Fruit fly (Drosophila melanogaster) whole organism, embryonic: ENCODE data around the gene CG8369.
A peak's percentile ranks its signal among the peaks of the same experiment; 100 is the strongest.

ENCODE experiments used
- ATbp ChIP-seq: fragments of 200-800 bp; sonication (Bioruptor generic); optimal IDR thresholded peaks from 2 replicates; lab custom pipeline; 2017; ENCODE audit warnings: missing biosample characterization, mild to moderate bottlenecking, missing genetic modification characterization, missing genetic modification reagents
- Awh ChIP-seq: fragments of 200-800 bp; sonication (Bioruptor generic); IDR thresholded peaks from 2 replicates; pipeline ENCODE4, ENCODE4 v1.3.6; 2022; ENCODE audit warnings: missing biosample characterization, missing genetic modification characterization
- Bdp1 ChIP-seq: fragments of 200-800 bp; sonication (Bioruptor generic); optimal IDR thresholded peaks from 3 replicates; lab custom pipeline; 2016; ENCODE audit warnings: missing biosample characterization, missing genetic modification characterization
- CG10147 ChIP-seq: fragments of 200-800 bp; sonication (Bioruptor generic); optimal IDR thresholded peaks from 2 replicates; lab custom pipeline; 2019; ENCODE audit warnings: missing biosample characterization, mild to moderate bottlenecking, missing genetic modification characterization, moderate library complexity
- CG10431 ChIP-seq: fragments of 200-800 bp; sonication (Bioruptor generic); optimal IDR thresholded peaks from 3 replicates; lab custom pipeline; 2018; ENCODE audit warnings: missing biosample characterization, mild to moderate bottlenecking, missing genetic modification characterization
- CG11398 ChIP-seq: fragments of 200-800 bp; sonication (Bioruptor generic); optimal IDR thresholded peaks from 2 replicates; lab custom pipeline; 2016; ENCODE audit warnings: missing biosample characterization, missing genetic modification characterization
- CG12236 ChIP-seq: fragments of 200-800 bp; sonication (Bioruptor generic); optimal IDR thresholded peaks from 2 replicates; lab custom pipeline; 2016; ENCODE audit warnings: missing biosample characterization, missing genetic modification characterization
- CG13296 ChIP-seq: fragments of 200-800 bp; sonication (Bioruptor generic); optimal IDR thresholded peaks from 3 replicates; lab custom pipeline; 2018; ENCODE audit warnings: missing biosample characterization, mild to moderate bottlenecking, missing genetic modification characterization
- CG17802 ChIP-seq: fragments of 200-800 bp; sonication (Bioruptor generic); optimal IDR thresholded peaks from 2 replicates; lab custom pipeline; 2018; ENCODE audit warnings: missing biosample characterization, mild to moderate bottlenecking, missing genetic modification characterization, moderate library complexity
- CG17829 ChIP-seq: fragments of 200-800 bp; optimal IDR thresholded peaks from 2 replicates; lab custom pipeline; 2019; ENCODE audit warnings: missing biosample characterization, mild to moderate bottlenecking, missing genetic modification characterization, moderate library complexity
- CG18599 ChIP-seq: fragments of 200-800 bp; sonication (Bioruptor generic); optimal IDR thresholded peaks from 3 replicates; lab custom pipeline; 2017; ENCODE audit warnings: missing biosample characterization, missing genetic modification characterization, mild to moderate bottlenecking, moderate library complexity, missing genetic modification reagents
- CG2199 ChIP-seq: fragments of 200-800 bp; sonication (Bioruptor generic); IDR thresholded peaks from 3 replicates; pipeline ENCODE4 v1.3.6; 2022; ENCODE audit warnings: missing biosample characterization, missing genetic modification characterization
- CG2875 ChIP-seq: fragments of 200-800 bp; sonication (Bioruptor generic); optimal IDR thresholded peaks from 2 replicates; lab custom pipeline; 2017; ENCODE audit warnings: missing biosample characterization, mild to moderate bottlenecking, missing genetic modification characterization, missing genetic modification reagents
- CG3838 ChIP-seq: fragments of 200-800 bp; sonication (Bioruptor generic); optimal IDR thresholded peaks from 3 replicates; lab custom pipeline; 2016; ENCODE audit warnings: missing biosample characterization, missing genetic modification characterization
- CG4730 ChIP-seq: fragments of 200-800 bp; sonication (Bioruptor generic); IDR thresholded peaks from 2 replicates; pipeline ENCODE4 v1.3.6; 2022; ENCODE audit warnings: missing biosample characterization, missing genetic modification characterization
- CG5245 ChIP-seq: fragments of 200-800 bp; sonication (Bioruptor generic); optimal IDR thresholded peaks from 3 replicates; lab custom pipeline; 2016; ENCODE audit warnings: missing biosample characterization, missing genetic modification characterization
- CG6175 ChIP-seq: fragments of 200-800 bp; sonication (Bioruptor generic); IDR thresholded peaks from 3 replicates; pipeline ENCODE4 v1.3.6; 2022; ENCODE audit warnings: missing biosample characterization, missing genetic modification characterization
- CG6272 ChIP-seq: fragments of 200-800 bp; sonication (Bioruptor generic); IDR thresholded peaks from 2 replicates; pipeline ENCODE4 v1.3.6; 2022; ENCODE audit warnings: missing biosample characterization, missing genetic modification characterization
- CG7963 ChIP-seq: fragments of 200-800 bp; sonication (Bioruptor generic); IDR thresholded peaks from 3 replicates; pipeline ENCODE4 v1.3.6; 2022; ENCODE audit warnings: missing biosample characterization, missing genetic modification characterization; ENCODE audit not compliant: partially characterized antibody
- CTCF ChIP-seq: fragments of 200-800 bp; sonication (Bioruptor generic); optimal IDR thresholded peaks from 2 replicates; lab custom pipeline; 2017; ENCODE audit warnings: missing biosample characterization, mild to moderate bottlenecking, missing genetic modification characterization, moderate library complexity
- CoRest ChIP-seq: fragments of 200-800 bp; sonication (Bioruptor generic); optimal IDR thresholded peaks from 3 replicates; lab custom pipeline; 2018; ENCODE audit warnings: missing biosample characterization, mild to moderate bottlenecking, missing genetic modification characterization, moderate library complexity
- Dip3 ChIP-seq: fragments of 200-800 bp; sonication (Bioruptor generic); optimal IDR thresholded peaks from 3 replicates; lab custom pipeline; 2016; ENCODE audit warnings: missing biosample characterization, missing genetic modification characterization
- Doc2 ChIP-seq: fragments of 200-800 bp; sonication (Bioruptor generic); IDR thresholded peaks from 2 replicates; pipeline ENCODE4 v1.3.6; 2022; ENCODE audit warnings: missing biosample characterization, missing genetic modification characterization
- Doc3 ChIP-seq: fragments of 200-800 bp; sonication (Bioruptor generic); IDR thresholded peaks from 3 replicates; pipeline ENCODE4 v1.3.6; 2022; ENCODE audit warnings: missing biosample characterization, missing genetic modification characterization; ENCODE audit not compliant: partially characterized antibody
- HHEX ChIP-seq: fragments of 200-800 bp; sonication (Bioruptor generic); optimal IDR thresholded peaks from 3 replicates; lab custom pipeline; 2017; ENCODE audit warnings: missing biosample characterization, mild to moderate bottlenecking, missing genetic modification characterization, missing genetic modification reagents
- Hr3 ChIP-seq: fragments of 200-800 bp; sonication (Bioruptor generic); optimal IDR thresholded peaks from 3 replicates; lab custom pipeline; 2016; ENCODE audit warnings: missing biosample characterization, missing genetic modification characterization
- Kr ChIP-seq: fragments of 200-800 bp; sonication (Bioruptor generic); optimal IDR thresholded peaks from 2 replicates; lab custom pipeline; 2017; ENCODE audit warnings: missing biosample characterization, mild to moderate bottlenecking, missing genetic modification characterization
- Lhr ChIP-seq: fragments of 200-800 bp; sonication (Bioruptor generic); optimal IDR thresholded peaks from 3 replicates; lab custom pipeline; 2017; ENCODE audit warnings: mild to moderate bottlenecking, missing biosample characterization, missing genetic modification reagents, missing genetic modification characterization
- Nf-YA ChIP-seq: fragments of 200-800 bp; sonication (Bioruptor generic); IDR thresholded peaks from 2 replicates; pipeline ENCODE4 v1.3.6; 2022; ENCODE audit warnings: missing biosample characterization, missing genetic modification characterization
- Ptx1 ChIP-seq: fragments of 200-800 bp; sonication (Bioruptor generic); IDR thresholded peaks from 2 replicates; pipeline ENCODE4 v1.3.6; 2022; ENCODE audit warnings: missing biosample characterization, missing genetic modification characterization
- Spps ChIP-seq: fragments of 200-800 bp; sonication (Bioruptor generic); optimal IDR thresholded peaks from 2 replicates; lab custom pipeline; 2018; ENCODE audit warnings: missing biosample characterization, mild to moderate bottlenecking, missing genetic modification characterization
- Ssrp ChIP-seq: fragments of 200-800 bp; sonication (Bioruptor generic); optimal IDR thresholded peaks from 2 replicates; lab custom pipeline; 2018; ENCODE audit warnings: missing biosample characterization, mild to moderate bottlenecking, missing genetic modification characterization, moderate library complexity
- ab ChIP-seq: fragments of 200-800 bp; sonication (Bioruptor generic); optimal IDR thresholded peaks from 2 replicates; lab custom pipeline; 2016; ENCODE audit warnings: missing biosample characterization, missing genetic modification characterization
- al ChIP-seq: fragments of 200-800 bp; sonication (Bioruptor generic); IDR thresholded peaks from 2 replicates; pipeline ENCODE4 v1.3.6; 2022; ENCODE audit warnings: missing biosample characterization, missing genetic modification characterization
- amos ChIP-seq: fragments of 200-800 bp; sonication (Bioruptor generic); IDR thresholded peaks from 2 replicates; pipeline ENCODE4 v1.3.6; 2022; ENCODE audit warnings: missing biosample characterization, missing genetic modification characterization; ENCODE audit not compliant: partially characterized antibody
- ash1 ChIP-seq: fragments of 200-800 bp; sonication (Bioruptor generic); optimal IDR thresholded peaks from 2 replicates; lab custom pipeline; 2018; ENCODE audit warnings: missing biosample characterization, mild to moderate bottlenecking, missing genetic modification characterization
- bab2 ChIP-seq: fragments of 200-800 bp; sonication (Bioruptor generic); optimal IDR thresholded peaks from 2 replicates; lab custom pipeline; 2016; ENCODE audit warnings: missing biosample characterization, missing genetic modification characterization
- chif ChIP-seq, 2 experiments: fragments of 200-800 bp; sonication (Bioruptor generic); optimal IDR thresholded peaks; 3 replicates each; lab custom pipeline; 2016; ENCODE audit warnings: missing biosample characterization in 2 of 2, missing genetic modification characterization in 2 of 2
- da ChIP-seq: fragments of 200-800 bp; sonication (Bioruptor generic); optimal IDR thresholded peaks from 2 replicates; lab custom pipeline; 2016; ENCODE audit warnings: missing biosample characterization, missing genetic modification characterization
- dpn ChIP-seq, 2 experiments: fragments of 200-800 bp; sonication (Bioruptor generic); optimal IDR thresholded peaks; 3 replicates each; lab custom pipeline; 2016; ENCODE audit warnings: missing biosample characterization in 2 of 2, missing genetic modification characterization in 2 of 2
- esg ChIP-seq: fragments of 200-800 bp; sonication (Bioruptor generic); conservative IDR thresholded peaks from 2 replicates; pipeline ENCODE4 v1.3.6; 2022; ENCODE audit warnings: missing biosample characterization, missing genetic modification characterization
- gem ChIP-seq: fragments of 200-800 bp; sonication (Bioruptor generic); optimal IDR thresholded peaks from 2 replicates; lab custom pipeline; 2019; ENCODE audit warnings: missing biosample characterization, mild to moderate bottlenecking, missing genetic modification characterization, moderate library complexity
- gfzf ChIP-seq: fragments of 200-800 bp; sonication (Bioruptor generic); optimal IDR thresholded peaks from 2 replicates; lab custom pipeline; 2016; ENCODE audit warnings: missing biosample characterization, mild to moderate bottlenecking, missing genetic modification characterization, moderate library complexity
- grau ChIP-seq: fragments of 200-800 bp; optimal IDR thresholded peaks from 3 replicates; lab custom pipeline; 2019; ENCODE audit warnings: missing biosample characterization, mild to moderate bottlenecking, missing genetic modification characterization, moderate library complexity
- mld ChIP-seq: fragments of 200-800 bp; sonication (Bioruptor generic); IDR thresholded peaks from 3 replicates; pipeline ENCODE4 v1.3.6; 2022; ENCODE audit warnings: missing biosample characterization, missing genetic modification characterization; ENCODE audit not compliant: partially characterized antibody
- nom ChIP-seq: fragments of 200-800 bp; sonication (Bioruptor generic); optimal IDR thresholded peaks from 2 replicates; lab custom pipeline; 2017; ENCODE audit warnings: missing biosample characterization, missing genetic modification characterization, mild to moderate bottlenecking, moderate library complexity, missing genetic modification reagents
- pan ChIP-seq, 4 experiments: fragments of >200 bp in 3 of 4; fragments of 200-800 bp in 1 of 4; sonication (Bioruptor generic) in 1 of 4; optimal IDR thresholded peaks in 3 of 4; IDR thresholded peaks in 1 of 4; 2 replicates each; pipeline versions ENCODE4 v1.3.6 to Lab custom; 2017 to 2022; ENCODE audit warnings: missing biosample characterization in 2 of 4, missing genetic modification characterization in 2 of 4, mixed read lengths in 1 of 4
- scrt ChIP-seq: fragments of 200-800 bp; sonication (Bioruptor generic); optimal IDR thresholded peaks from 2 replicates; lab custom pipeline; 2018; ENCODE audit warnings: missing biosample characterization, mild to moderate bottlenecking, missing genetic modification characterization, moderate library complexity
- slp2 ChIP-seq: fragments of 200-800 bp; sonication (Bioruptor generic); optimal IDR thresholded peaks from 2 replicates; lab custom pipeline; 2016; ENCODE audit warnings: missing biosample characterization, missing genetic modification characterization

CG8369 gene

dm6 chr3R:8820428-8820912 lies 1.3 kb upstream of the CG8369 start, which contains the start of gene aqz (continued):
- TF ChIP-seq slp2 (GFP tag; lab: Kevin White, UChicago) (peak; percentile 46), Nf-YA (GFP tag; lab: Robert Waterston, UW) (peak; percentile 24; the same call in 1 of the 2 replicates), dpn (GFP tag; optimal IDR thresholded peaks at IDR 0.05; lab: Kevin White, UChicago) (peak; percentile 56 to 58), ab (GFP tag; lab: Kevin White, UChicago) (no peak), CoRest (tag; lab: Kevin White, UChicago) (peak; percentile 62), HHEX (peak; percentile 63), CG2875 (GFP tag; lab: Kevin White, UChicago) (no peak), ash1 (peak; percentile 78), CG10431 (GFP tag; lab: Kevin White, UChicago) (peak; percentile 42), CG18599 (peak; percentile 63), CG3838 (GFP tag; lab: Kevin White, UChicago) (no peak), amos (GFP tag; lab: Robert Waterston, UW) (peak; percentile 73; the same call in 1 of the 2 replicates), CG17829 (tag; lab: Kevin White, UChicago) (peak; percentile 77), scrt (GFP tag; lab: Kevin White, UChicago) (peak; percentile 74), Doc2 (GFP tag; lab: Robert Waterston, UW) (no peak), CG12236 (GFP tag; lab: Kevin White, UChicago) (peak; percentile 21), Hr3 (no peak), Spps (tag; lab: Kevin White, UChicago) (peak; percentile 8), da (GFP tag; lab: Kevin White, UChicago) (peak; percentile 46), mld (peak; percentile 69; the same call in 1 of the 3 replicates), gem (peak; percentile 38), Awh (GFP tag; lab: Robert Waterston, UW) (peak; percentile 28; the same call in 1 of the 2 replicates), esg (GFP tag; lab: Robert Waterston, UW) (no peak), CG2199 (GFP tag; lab: Robert Waterston, UW) (peak; percentile 95; the same call in 2 of the 3 replicates), CG6272 (GFP tag; lab: Robert Waterston, UW) (peak; percentile 39; the same call in 1 of the 2 replicates), Kr (GFP tag; lab: Kevin White, UChicago) (no peak), CG10147 (GFP tag; lab: Kevin White, UChicago) (peak; percentile 5), CG4730 (GFP tag; lab: Robert Waterston, UW) (no peak), CG17802 (peak; percentile 100), CG7963 (GFP tag; lab: Robert Waterston, UW) (no peak), CG11398 (peak; percentile 53), chif (GFP tag; optimal IDR thresholded peaks at IDR 0.05; lab: Kevin White, UChicago) (peak; percentile 46 to 69), CG5245 (GFP tag; lab: Kevin White, UChicago) (no peak), CG13296 (GFP tag; lab: Kevin White, UChicago) (peak; percentile 69), Lhr (peak; percentile 89), Bdp1 (GFP tag; lab: Kevin White, UChicago) (peak; percentile 41), pan (optimal IDR thresholded peaks at IDR 0.05; lab: Kevin White, UChicago) (no peak), pan (GFP tag; optimal IDR thresholded peaks at IDR 0.05 in 1 of 2, IDR thresholded peaks at IDR 0.05 in 1 of 2) (peak in 1 of 2 experiments; percentile 65), CTCF (GFP tag; lab: Kevin White, UChicago) (peak; percentile 76), al (0 out of 2 replicates have a peak, but pooled peaks have one; percentile 25), nom (GFP tag; lab: Kevin White, UChicago) (peak; percentile 63), Ssrp (tag; lab: Kevin White, UChicago) (no peak), Dip3 (GFP tag; lab: Kevin White, UChicago) (peak; percentile 57), Doc3 (GFP tag; lab: Robert Waterston, UW) (no peak), CG6175 (GFP tag; lab: Robert Waterston, UW) (0 out of 3 replicates have a peak, but pooled peaks have one; percentile 43), Ptx1 (GFP tag; lab: Robert Waterston, UW) (peak; percentile 51), ATbp (peak; percentile 51), bab2 (GFP tag; lab: Kevin White, UChicago) (peak; percentile 53), grau (tag; lab: Kevin White, UChicago) (peak; percentile 55), gfzf (GFP tag; lab: Kevin White, UChicago) (peak; percentile 80)
